Worm (Caenorhabditis elegans): Measurements from ENCODE around the gene pgp-6.

DNA sequence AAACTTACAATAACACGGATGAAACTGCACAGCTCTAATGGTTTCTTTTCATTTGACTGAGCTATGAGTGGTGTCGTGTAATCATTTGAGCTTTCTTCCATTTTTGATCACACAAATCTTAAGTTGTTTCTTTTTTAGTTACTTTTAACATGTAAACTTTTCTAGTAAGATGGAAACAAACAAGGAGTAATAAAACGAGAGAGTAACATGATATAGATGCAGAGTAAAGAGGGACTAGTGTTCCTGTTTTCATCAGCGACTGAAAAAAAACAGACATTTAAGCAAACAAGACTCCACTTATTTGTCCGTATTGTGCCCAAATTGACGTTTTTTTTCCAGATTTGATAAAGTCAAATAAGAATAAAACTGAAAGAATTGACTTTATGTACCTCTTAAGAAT, 7.1 kb downstream of the pgp-6 start, which contains the start of gene pgp-7:
- TF ChIP-seq pag-3 (tag; optimal IDR thresholded peaks at IDR 0.05; ENCODE audit: borderline replicate concordance) (no peak), ama-1 (optimal IDR thresholded peaks at IDR 0.05) (no peak), nfya-1 (tag; optimal IDR thresholded peaks at IDR 0.05) (no peak), ceh-34 (tag; optimal IDR thresholded peaks at IDR 0.05) (no peak)

All from whole organism, late embryonic.